Worm (Caenorhabditis elegans) whole organism, L2 larva: Measurements from ENCODE around the gene tbc-20.
A peak's percentile ranks its signal among the peaks of the same experiment; 100 is the strongest.

ENCODE experiments used
- C34F6.9 ChIP-seq: fragments of 150-350 bp; optimal IDR thresholded peaks from 2 replicates; lab custom pipeline; 2014; ENCODE audit warnings: missing biosample characterization, missing genetic modification characterization
- F13H6.1 ChIP-seq: sonication (generic microtip); optimal IDR thresholded peaks from 2 replicates; lab custom pipeline; 2016; ENCODE audit warnings: missing genetic modification characterization, missing compliant biosample characterization
- R02D3.7 ChIP-seq: fragments of 150-350 bp; optimal IDR thresholded peaks from 2 replicates; lab custom pipeline; 2014; ENCODE audit warnings: missing biosample characterization, missing genetic modification characterization
- Y55F3AM.14 ChIP-seq: fragments of 200-800 bp; sonication (Bioruptor generic); optimal IDR thresholded peaks from 2 replicates; lab custom pipeline; 2018; ENCODE audit warnings: mild to moderate bottlenecking, missing genetic modification characterization, missing compliant biosample characterization
- ZK546.5 ChIP-seq: sonication (generic microtip); optimal IDR thresholded peaks from 2 replicates; lab custom pipeline; 2017; ENCODE audit warnings: missing biosample characterization, missing genetic modification characterization
- alr-1 ChIP-seq: fragments of 150-350 bp; optimal IDR thresholded peaks from 2 replicates; lab custom pipeline; 2014; ENCODE audit warnings: missing biosample characterization, missing genetic modification characterization
- aly-2 ChIP-seq: fragments of 150-350 bp; optimal IDR thresholded peaks from 2 replicates; lab custom pipeline; 2014; ENCODE audit warnings: missing biosample characterization, missing genetic modification characterization
- ama-1 ChIP-seq: fragments of 150-350 bp; optimal IDR thresholded peaks from 2 replicates; lab custom pipeline; 2018; ENCODE audit warnings: inconsistent platforms
- crh-2 ChIP-seq: sonication (generic microtip); optimal IDR thresholded peaks from 2 replicates; lab custom pipeline; 2017; ENCODE audit warnings: missing biosample characterization, missing genetic modification characterization
- dmd-4 ChIP-seq: sonication (generic microtip); optimal IDR thresholded peaks from 2 replicates; lab custom pipeline; 2017; ENCODE audit warnings: missing biosample characterization, missing genetic modification characterization
- egl-27 ChIP-seq: sonication (generic microtip); optimal IDR thresholded peaks from 3 replicates; lab custom pipeline; 2017; ENCODE audit warnings: missing biosample characterization, missing genetic modification reagents, missing genetic modification characterization
- elt-3 ChIP-seq: sonication (generic microtip); optimal IDR thresholded peaks from 2 replicates; lab custom pipeline; 2017; ENCODE audit warnings: missing biosample characterization, missing genetic modification characterization
- fos-1 ChIP-seq: fragments of 150-350 bp; optimal IDR thresholded peaks from 2 replicates; lab custom pipeline; 2014; ENCODE audit warnings: missing biosample characterization, missing genetic modification characterization
- gmeb-1 ChIP-seq: fragments of 150-350 bp; optimal IDR thresholded peaks from 2 replicates; lab custom pipeline; 2014; ENCODE audit warnings: missing biosample characterization, missing genetic modification characterization
- lin-11 ChIP-seq: fragments of 150-350 bp; sonication (generic microtip); optimal IDR thresholded peaks from 2 replicates; lab custom pipeline; 2014; ENCODE audit warnings: missing biosample characterization, missing genetic modification characterization, inconsistent platforms, mixed read lengths
- lin-13 ChIP-seq: fragments of 150-350 bp; optimal IDR thresholded peaks from 2 replicates; lab custom pipeline; 2014; ENCODE audit warnings: missing biosample characterization, missing genetic modification reagents, missing genetic modification characterization
- lin-39 ChIP-seq: fragments of 150-350 bp; optimal IDR thresholded peaks from 2 replicates; lab custom pipeline; 2014; ENCODE audit warnings: missing biosample characterization, missing genetic modification reagents, missing genetic modification characterization
- lsy-2 ChIP-seq, 2 experiments: fragments of 150-350 bp in 1 of 2; sonication (generic microtip) in 1 of 2; optimal IDR thresholded peaks; 2 replicates each; lab custom pipeline; 2014 to 2017; ENCODE audit warnings: missing biosample characterization in 2 of 2, missing genetic modification characterization in 2 of 2
- mab-5 ChIP-seq: fragments of 150-350 bp; optimal IDR thresholded peaks from 2 replicates; lab custom pipeline; 2014; ENCODE audit warnings: missing biosample characterization, missing genetic modification characterization
- mbf-1 ChIP-seq: sonication (generic microtip); optimal IDR thresholded peaks from 2 replicates; lab custom pipeline; 2017; ENCODE audit warnings: missing biosample characterization, missing genetic modification characterization
- mdl-1 ChIP-seq, 2 experiments: fragments of 150-350 bp in 1 of 2; sonication (generic microtip) in 1 of 2; optimal IDR thresholded peaks; 2 replicates each; lab custom pipeline; 2017; ENCODE audit warnings: missing biosample characterization in 2 of 2, missing genetic modification characterization in 2 of 2
- nhr-10 ChIP-seq: sonication (generic microtip); optimal IDR thresholded peaks from 2 replicates; lab custom pipeline; 2017; ENCODE audit warnings: missing biosample characterization, missing genetic modification characterization
- nhr-11 ChIP-seq: fragments of 150-350 bp; optimal IDR thresholded peaks from 2 replicates; lab custom pipeline; 2014; ENCODE audit warnings: missing biosample characterization, missing genetic modification characterization
- nhr-12 ChIP-seq: fragments of 150-350 bp; optimal IDR thresholded peaks from 2 replicates; lab custom pipeline; 2014; ENCODE audit warnings: missing biosample characterization, missing genetic modification characterization
- nhr-129 ChIP-seq: fragments of 150-350 bp; optimal IDR thresholded peaks from 2 replicates; lab custom pipeline; 2014; ENCODE audit warnings: missing biosample characterization, missing genetic modification characterization
- nhr-21 ChIP-seq: fragments of 150-350 bp; optimal IDR thresholded peaks from 2 replicates; lab custom pipeline; 2014; ENCODE audit warnings: missing biosample characterization, missing genetic modification characterization
- nhr-23 ChIP-seq: fragments of 150-350 bp; optimal IDR thresholded peaks from 2 replicates; lab custom pipeline; 2014; ENCODE audit warnings: missing biosample characterization, missing genetic modification reagents, missing genetic modification characterization
- nhr-237 ChIP-seq: fragments of 150-350 bp; optimal IDR thresholded peaks from 2 replicates; lab custom pipeline; 2014; ENCODE audit warnings: missing biosample characterization, missing genetic modification characterization
- nhr-25 ChIP-seq: fragments of 150-350 bp; sonication (generic microtip); optimal IDR thresholded peaks from 3 replicates; lab custom pipeline; 2014; ENCODE audit warnings: missing biosample characterization, missing genetic modification characterization
- nhr-6 ChIP-seq: fragments of 150-350 bp; optimal IDR thresholded peaks from 2 replicates; lab custom pipeline; 2014; ENCODE audit warnings: missing biosample characterization, missing genetic modification characterization
- nhr-77 ChIP-seq: fragments of 150-350 bp; optimal IDR thresholded peaks from 2 replicates; lab custom pipeline; 2014; ENCODE audit warnings: missing biosample characterization, missing genetic modification characterization
- peb-1 ChIP-seq: fragments of 150-350 bp; optimal IDR thresholded peaks from 2 replicates; lab custom pipeline; 2014; ENCODE audit warnings: missing biosample characterization, missing genetic modification characterization
- sem-4 ChIP-seq: fragments of 150-350 bp; optimal IDR thresholded peaks from 2 replicates; lab custom pipeline; 2014; ENCODE audit warnings: missing biosample characterization, missing genetic modification reagents, missing genetic modification characterization
- sma-3 ChIP-seq: sonication (generic microtip); optimal IDR thresholded peaks from 2 replicates; lab custom pipeline; 2016; ENCODE audit warnings: missing genetic modification reagents, missing genetic modification characterization, missing compliant biosample characterization
- sma-9 ChIP-seq, 2 experiments: fragments of 150-350 bp in 1 of 2; sonication (generic microtip) in 1 of 2; optimal IDR thresholded peaks; 2 replicates each; lab custom pipeline; 2014 to 2016; ENCODE audit warnings: missing genetic modification characterization in 2 of 2, mild to moderate bottlenecking in 1 of 2, missing biosample characterization in 1 of 2, missing compliant biosample characterization in 1 of 2, missing genetic modification reagents in 1 of 2, moderate library complexity in 1 of 2
- snpc-4 ChIP-seq: fragments of 150-350 bp; optimal IDR thresholded peaks from 2 replicates; lab custom pipeline; 2014; ENCODE audit warnings: missing biosample characterization, missing genetic modification characterization
- unc-39 ChIP-seq: fragments of 150-350 bp; optimal IDR thresholded peaks from 2 replicates; lab custom pipeline; 2014; ENCODE audit warnings: missing biosample characterization, missing genetic modification characterization
- unc-55 ChIP-seq: fragments of 150-350 bp; sonication (generic microtip); optimal IDR thresholded peaks from 3 replicates; lab custom pipeline; 2014; ENCODE audit warnings: missing biosample characterization, missing genetic modification reagents, missing genetic modification characterization
- zag-1 ChIP-seq: fragments of 150-350 bp; optimal IDR thresholded peaks from 2 replicates; lab custom pipeline; 2014; ENCODE audit warnings: missing biosample characterization, missing genetic modification characterization
- ztf-1 ChIP-seq: fragments of 200-800 bp; sonication (Bioruptor generic); conservative IDR thresholded peaks from 2 replicates; pipeline ENCODE4 v1.3.6; 2022; ENCODE audit warnings: missing genetic modification characterization, missing compliant biosample characterization
- ztf-11 ChIP-seq: sonication (generic microtip); optimal IDR thresholded peaks from 2 replicates; lab custom pipeline; 2017; ENCODE audit warnings: missing biosample characterization, missing genetic modification characterization
- ztf-4 ChIP-seq: fragments of 150-350 bp; optimal IDR thresholded peaks from 2 replicates; lab custom pipeline; 2014; ENCODE audit warnings: missing biosample characterization, missing genetic modification characterization

The tbc-20 gene

ce11 chrII:14794935-14795454, 3.3 kb upstream of the tbc-20 start, which contains the start of gene eif-3.B (continued):
- TF ChIP-seq nhr-6 (tag; lab: Kevin White, UChicago) (peak; percentile 80), unc-39 (no peak), nhr-12 (tag; lab: Kevin White, UChicago) (no peak), ztf-4 (tag; lab: Kevin White, UChicago) (peak; percentile 90), nhr-11 (tag; lab: Kevin White, UChicago) (no peak), lsy-2 (tag; optimal IDR thresholded peaks at IDR 0.05; lab: Kevin White, UChicago) (peak; percentile 88 to 95)

DNA sequence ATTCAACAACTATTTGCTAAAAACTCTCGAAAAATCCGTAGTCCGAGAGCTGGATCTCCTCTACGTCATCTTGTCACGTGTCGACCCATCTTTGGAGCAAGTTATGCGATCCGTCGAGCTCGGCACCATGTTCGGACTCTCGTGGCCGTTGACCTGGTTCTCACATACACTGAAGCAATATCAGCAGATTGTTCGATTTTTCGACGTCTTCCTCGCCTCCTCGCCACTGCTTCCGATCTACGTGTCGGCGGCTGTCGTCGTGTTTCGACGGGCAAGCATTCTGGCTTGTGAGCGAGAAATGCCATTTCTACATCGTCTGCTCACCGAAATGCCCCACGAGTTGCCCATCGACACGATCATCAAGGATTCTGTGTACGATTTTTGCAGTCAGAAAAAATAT, 1.1 kb downstream of the tbc-20 start:
- no peak for TF ChIP-seq C34F6.9 (tag; lab: Kevin White, UChicago)

ce11 chrII:14801086-14801531, 2.8 kb downstream of the tbc-20 start:
- TF ChIP-seq lin-11 (peak; percentile 48), sma-9 (GFP tag; optimal IDR thresholded peaks at IDR 0.05; lab: Kevin White, UChicago) (peak; percentile 48), sma-9 (tag; optimal IDR thresholded peaks at IDR 0.05; lab: Kevin White, UChicago) (no peak), crh-2 (tag; lab: Kevin White, UChicago) (peak; percentile 54), F13H6.1 (tag; lab: Kevin White, UChicago) (peak; percentile 22), snpc-4 (peak; percentile 97), peb-1 (tag; lab: Kevin White, UChicago) (no peak), fos-1 (peak; percentile 11), gmeb-1 (tag; lab: Kevin White, UChicago) (peak; percentile 30), mab-5 (no peak), lsy-2 (tag; optimal IDR thresholded peaks at IDR 0.05; lab: Kevin White, UChicago) (peak in 1 of 2 experiments; percentile 63), mbf-1 (no peak), sem-4 (peak; percentile 57), nhr-237 (tag; lab: Kevin White, UChicago) (no peak), ama-1 (lab: Kevin White, UChicago) (peak; percentile 36), sma-3 (GFP tag; lab: Kevin White, UChicago) (peak; percentile 6), lin-13 (GFP tag; lab: Kevin White, UChicago) (peak; percentile 33), unc-55 (GFP tag; lab: Kevin White, UChicago) (peak; percentile 62)

ce11 chrII:14802527-14802926, 4.3 kb downstream of the tbc-20 start:
- TF ChIP-seq nhr-129 (tag; lab: Kevin White, UChicago), result peak; percentile 1
- peak; percentile 1 for TF ChIP-seq sma-3 (GFP tag; lab: Kevin White, UChicago)

DNA sequence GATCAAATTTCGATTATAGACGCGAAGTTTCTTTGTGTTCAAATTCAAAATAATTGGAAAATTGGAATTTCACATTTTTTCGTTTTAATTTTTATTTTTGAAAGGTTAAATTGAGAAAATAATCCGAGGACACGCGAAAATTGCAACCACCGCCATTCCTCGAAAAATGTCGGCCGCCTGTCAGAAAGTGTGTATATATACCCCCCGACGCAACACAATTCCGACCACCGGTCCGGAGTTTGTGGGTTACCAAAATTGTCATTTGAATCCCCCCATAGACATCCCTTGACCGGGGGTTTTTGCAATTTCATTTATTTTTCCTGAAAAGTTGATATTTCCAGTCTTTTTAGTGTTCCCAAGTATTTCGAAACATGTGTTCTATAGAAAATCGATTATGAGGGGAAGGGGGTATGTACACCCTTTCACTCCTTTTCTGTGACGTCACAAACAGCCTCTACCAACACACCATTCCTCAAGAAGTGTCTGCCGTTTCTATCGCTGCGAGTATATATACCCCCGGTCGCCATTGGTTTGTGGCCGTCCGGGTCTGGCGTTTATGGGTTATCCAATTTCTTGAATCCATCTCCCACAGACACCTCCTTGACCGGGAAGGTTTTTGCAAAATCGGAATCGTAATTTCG, 6.1 kb downstream of the tbc-20 start, which contains the start of gene W01D2.3:
TSS of gene W01D2.3 (minus strand) at position 51 of the 641 bp plus-strand sequence.
- TF ChIP-seq lin-13 (GFP tag; lab: Kevin White, UChicago), result peak; percentile 45
- peak; percentile 76 for TF ChIP-seq F13H6.1 (tag; lab: Kevin White, UChicago)
- no peak for TF ChIP-seq mdl-1 (tag; optimal IDR thresholded peaks at IDR 0.05; lab: Kevin White, UChicago)
- TF ChIP-seq snpc-4, result peak; percentile 98
- peak; percentile 3 for TF ChIP-seq zag-1 (tag; lab: Kevin White, UChicago)
- TF ChIP-seq nhr-25 (tag; lab: Kevin White, UChicago), result peak; percentile 78
- TF ChIP-seq fos-1, result peak; percentile 48
- peak; percentile 4 for TF ChIP-seq ama-1 (lab: Kevin White, UChicago)
- peak; percentile 61 for TF ChIP-seq nhr-6 (tag; lab: Kevin White, UChicago)
- TF ChIP-seq nhr-10 (tag; lab: Kevin White, UChicago), result no peak
- TF ChIP-seq nhr-77, result peak; percentile 42
- peak; percentile 68 for TF ChIP-seq sem-4
- TF ChIP-seq dmd-4 (tag; lab: Kevin White, UChicago), result no peak
- peak; percentile 61 for TF ChIP-seq unc-55 (GFP tag; lab: Kevin White, UChicago)
- peak; percentile 39 for TF ChIP-seq nhr-21 (tag; lab: Kevin White, UChicago)
- TF ChIP-seq nhr-12 (tag; lab: Kevin White, UChicago), result no peak
- TF ChIP-seq aly-2, result no peak
- TF ChIP-seq crh-2 (tag; lab: Kevin White, UChicago), result peak; percentile 40
- no peak for TF ChIP-seq ZK546.5
- TF ChIP-seq mab-5, result peak; percentile 19
- peak; percentile 4 for TF ChIP-seq lin-11
- peak; percentile 19 for TF ChIP-seq ztf-4 (tag; lab: Kevin White, UChicago)
- TF ChIP-seq lsy-2 (tag; optimal IDR thresholded peaks at IDR 0.05; lab: Kevin White, UChicago), result peak; percentile 50 to 71
- no peak for TF ChIP-seq nhr-23
- TF ChIP-seq alr-1, result no peak
- TF ChIP-seq egl-27 (tag; lab: Kevin White, UChicago), result no peak
- peak; percentile 70 for TF ChIP-seq nhr-129 (tag; lab: Kevin White, UChicago)
- no peak for TF ChIP-seq ztf-11 (tag; lab: Kevin White, UChicago)
- TF ChIP-seq R02D3.7, result no peak
- peak; percentile 59 for TF ChIP-seq sma-3 (GFP tag; lab: Kevin White, UChicago)
- TF ChIP-seq ztf-1 (GFP tag; lab: Robert Waterston, UW), result no peak
- no peak for TF ChIP-seq elt-3 (tag; lab: Kevin White, UChicago)
- peak; percentile 75 for TF ChIP-seq Y55F3AM.14 (GFP tag; lab: Kevin White, UChicago)
- TF ChIP-seq lin-39 (tag; lab: Kevin White, UChicago), result no peak
